Worm (Caenorhabditis elegans): ENCODE results near the gene ZC178.2.

- TF ChIP-seq fkh-10 (GFP tag; optimal IDR thresholded peaks at IDR 0.05) (no peak), lsy-12 (tag; optimal IDR thresholded peaks at IDR 0.05) (no peak), snpc-4 (tag; optimal IDR thresholded peaks at IDR 0.05) (no peak), daf-12 (tag; optimal IDR thresholded peaks at IDR 0.05) (no peak), nhr-76 (tag; optimal IDR thresholded peaks at IDR 0.05) (no peak), nhr-11 (tag; optimal IDR thresholded peaks at IDR 0.05) (no peak), ama-1 (optimal IDR thresholded peaks at IDR 0.05) (no peak), nhr-23 (tag; optimal IDR thresholded peaks at IDR 0.05) (no peak), unc-62 (GFP tag; optimal IDR thresholded peaks at IDR 0.05) (no peak)
These were observed 38.3 kb downstream of the ZC178.2 start, which contains the start of gene ZC190.5 for ce11 chrV:8673498-8673897.
